Worm (Caenorhabditis elegans) whole organism, L4 larva: ENCODE data around the gene mogs-1.
A peak's percentile ranks its signal among the peaks of the same experiment; 100 is the strongest.

ENCODE experiments used
- D1046.2 ChIP-seq: fragments of 200-800 bp; sonication (Bioruptor generic); IDR thresholded peaks from 2 replicates; pipeline ENCODE4 v1.3.6; 2022; ENCODE audit warnings: missing genetic modification characterization, missing compliant biosample characterization
- F37D6.2 ChIP-seq: sonication (generic microtip); optimal IDR thresholded peaks from 2 replicates; lab custom pipeline; 2016; ENCODE audit warnings: mild to moderate bottlenecking, missing genetic modification characterization, missing compliant biosample characterization
- T20F7.1 ChIP-seq: fragments of 200-800 bp; sonication (Bioruptor generic); optimal IDR thresholded peaks from 2 replicates; lab custom pipeline; 2018; ENCODE audit warnings: mild to moderate bottlenecking, missing genetic modification characterization, missing compliant biosample characterization
- T26A8.4 ChIP-seq: fragments of 200-800 bp; sonication (Bioruptor generic); IDR thresholded peaks from 2 replicates; pipeline ENCODE4 v1.3.6; 2022; ENCODE audit warnings: missing genetic modification characterization, missing compliant biosample characterization
- Y5F2A.4 ChIP-seq: fragments of 200-800 bp; sonication (Bioruptor generic); optimal IDR thresholded peaks from 2 replicates; lab custom pipeline; 2018; ENCODE audit warnings: mild to moderate bottlenecking, missing genetic modification characterization, missing compliant biosample characterization
- Y75B8A.6 ChIP-seq: fragments of 200-800 bp; sonication (Bioruptor generic); IDR thresholded peaks from 2 replicates; pipeline ENCODE4 v1.3.6; 2022; ENCODE audit warnings: missing genetic modification reagents, missing genetic modification characterization, missing compliant biosample characterization
- ZK337.2 ChIP-seq: fragments of 200-800 bp; sonication (Bioruptor generic); IDR thresholded peaks from 2 replicates; pipeline ENCODE4 v1.3.6; 2022; ENCODE audit warnings: missing genetic modification reagents, missing genetic modification characterization, missing compliant biosample characterization
- ZK546.5 ChIP-seq, 2 experiments: sonication (generic microtip); optimal IDR thresholded peaks; 2 replicates each; lab custom pipeline; 2017; ENCODE audit warnings: missing biosample characterization in 2 of 2, missing genetic modification characterization in 2 of 2
- aha-1 ChIP-seq: fragments of 150-350 bp; peaks from one replicate; lab custom pipeline; 2014; ENCODE audit warnings: missing biosample characterization, missing genetic modification characterization
- aly-2 ChIP-seq: sonication (generic microtip); optimal IDR thresholded peaks from 2 replicates; lab custom pipeline; 2018; ENCODE audit warnings: missing biosample characterization, missing genetic modification characterization
- ceh-28 ChIP-seq: fragments of 150-350 bp; optimal IDR thresholded peaks from 2 replicates; lab custom pipeline; 2014; ENCODE audit warnings: missing biosample characterization, missing genetic modification reagents, missing genetic modification characterization
- ceh-32 ChIP-seq: sonication (generic microtip); optimal IDR thresholded peaks from 2 replicates; lab custom pipeline; 2016; ENCODE audit warnings: mild to moderate bottlenecking, missing genetic modification characterization, missing compliant biosample characterization; ENCODE audit not compliant: poor library complexity
- ceh-44 ChIP-seq: fragments of 200-800 bp; sonication (Bioruptor generic); IDR thresholded peaks from 2 replicates; pipeline ENCODE4 v1.3.6; 2022; ENCODE audit warnings: missing genetic modification reagents, missing genetic modification characterization, missing compliant biosample characterization
- cey-2 ChIP-seq: sonication (generic microtip); optimal IDR thresholded peaks from 3 replicates; lab custom pipeline; 2017; ENCODE audit warnings: missing genetic modification characterization, mild to moderate bottlenecking, missing compliant biosample characterization, antibody characterized with exemption, borderline replicate concordance; ENCODE audit not compliant: insufficient read depth
- ctbp-1 ChIP-seq: fragments of 200-800 bp; sonication (Bioruptor generic); IDR thresholded peaks from 2 replicates; pipeline ENCODE4 v1.3.6; 2022; ENCODE audit warnings: missing genetic modification reagents, missing genetic modification characterization, missing compliant biosample characterization
- daf-16 ChIP-seq, 3 experiments: sonication (generic microtip); optimal IDR thresholded peaks; 2 replicates each; lab custom pipeline; 2016 to 2017; ENCODE audit warnings: missing genetic modification characterization in 3 of 3, missing genetic modification reagents in 3 of 3, mild to moderate bottlenecking in 2 of 3, missing compliant biosample characterization in 2 of 3, missing biosample characterization in 1 of 3, moderate library complexity in 1 of 3
- dmd-6 ChIP-seq: fragments of 200-800 bp; sonication (Bioruptor generic); IDR thresholded peaks from 2 replicates; pipeline ENCODE4 v1.3.6; 2022; ENCODE audit warnings: missing genetic modification reagents, missing genetic modification characterization, missing compliant biosample characterization
- dpl-1 ChIP-seq: fragments of 150-350 bp; optimal IDR thresholded peaks from 2 replicates; lab custom pipeline; 2014; ENCODE audit warnings: missing biosample characterization, missing genetic modification reagents, missing genetic modification characterization
- dve-1 ChIP-seq: sonication (generic microtip); optimal IDR thresholded peaks from 2 replicates; lab custom pipeline; 2017; ENCODE audit warnings: antibody characterized with exemption, mild to moderate bottlenecking, missing genetic modification characterization, missing compliant biosample characterization; ENCODE audit not compliant: insufficient read depth
- egl-27 ChIP-seq: sonication (generic microtip); optimal IDR thresholded peaks from 3 replicates; lab custom pipeline; 2017; ENCODE audit warnings: missing biosample characterization, missing genetic modification reagents, missing genetic modification characterization
- fos-1 ChIP-seq: fragments of 150-350 bp; optimal IDR thresholded peaks from 2 replicates; lab custom pipeline; 2014; ENCODE audit warnings: missing biosample characterization, missing genetic modification characterization
- hif-1 ChIP-seq, 2 experiments: sonication (generic microtip); optimal IDR thresholded peaks; 2 replicates each; lab custom pipeline; 2016 to 2017; ENCODE audit warnings: missing compliant biosample characterization in 2 of 2, missing genetic modification characterization in 2 of 2, missing genetic modification reagents in 2 of 2, missing genotype in 2 of 2, mild to moderate bottlenecking in 1 of 2
- hlh-11 ChIP-seq: fragments of 200-800 bp; sonication (Bioruptor generic); optimal IDR thresholded peaks from 2 replicates; lab custom pipeline; 2018; ENCODE audit warnings: mild to moderate bottlenecking, missing genetic modification characterization, missing compliant biosample characterization
- hlh-30 ChIP-seq: sonication (generic microtip); optimal IDR thresholded peaks from 2 replicates; lab custom pipeline; 2017; ENCODE audit warnings: antibody characterized with exemption, mild to moderate bottlenecking, missing genetic modification characterization, missing compliant biosample characterization; ENCODE audit not compliant: insufficient read depth
- lin-13 ChIP-seq: fragments of 150-350 bp; optimal IDR thresholded peaks from 2 replicates; lab custom pipeline; 2014; ENCODE audit warnings: missing biosample characterization, missing genetic modification reagents, missing genetic modification characterization
- lin-29 ChIP-seq: fragments of 200-800 bp; sonication (Bioruptor generic); IDR thresholded peaks from 2 replicates; pipeline ENCODE4 v1.3.6; 2022; ENCODE audit warnings: missing genetic modification reagents, missing genetic modification characterization, missing compliant biosample characterization
- lsy-2 ChIP-seq, 2 experiments: fragments of 150-350 bp in 1 of 2; sonication (generic microtip) in 1 of 2; optimal IDR thresholded peaks; 2 replicates each; lab custom pipeline; 2014 to 2017; ENCODE audit warnings: missing biosample characterization in 2 of 2, missing genetic modification characterization in 2 of 2
- mdl-1 ChIP-seq, 2 experiments: fragments of 150-350 bp in 1 of 2; sonication (generic microtip) in 1 of 2; optimal IDR thresholded peaks; 2 replicates each; lab custom pipeline; 2014 to 2017; ENCODE audit warnings: missing biosample characterization in 2 of 2, missing genetic modification characterization in 2 of 2
- mdt-29 ChIP-seq: fragments of 200-800 bp; sonication (Bioruptor generic); IDR thresholded peaks from 2 replicates; pipeline ENCODE4 v1.3.6; 2022; ENCODE audit warnings: missing genetic modification reagents, missing genetic modification characterization, missing compliant biosample characterization
- mep-1 ChIP-seq: fragments of 150-350 bp; sonication (generic microtip); optimal IDR thresholded peaks from 3 replicates; lab custom pipeline; 2014; ENCODE audit warnings: missing biosample characterization, missing genetic modification characterization
- mes-2 ChIP-seq: sonication (generic microtip); optimal IDR thresholded peaks from 2 replicates; lab custom pipeline; 2016; ENCODE audit warnings: missing genotype, mild to moderate bottlenecking, missing genetic modification characterization, missing compliant biosample characterization; ENCODE audit not compliant: poor library complexity, severe bottlenecking
- mxl-3 ChIP-seq: fragments of 200-800 bp; sonication (Bioruptor generic); optimal IDR thresholded peaks from 2 replicates; lab custom pipeline; 2018; ENCODE audit warnings: mild to moderate bottlenecking, missing genetic modification characterization, missing compliant biosample characterization
- nhr-102 ChIP-seq: sonication (generic microtip); optimal IDR thresholded peaks from 2 replicates; lab custom pipeline; 2016; ENCODE audit warnings: mild to moderate bottlenecking, missing genetic modification characterization, moderate library complexity, missing compliant biosample characterization
- nhr-11 ChIP-seq: fragments of 150-350 bp; optimal IDR thresholded peaks from 2 replicates; lab custom pipeline; 2014; ENCODE audit warnings: missing biosample characterization, missing genetic modification characterization
- nhr-111 ChIP-seq: fragments of 200-800 bp; sonication (Bioruptor generic); optimal IDR thresholded peaks from 2 replicates; lab custom pipeline; 2018; ENCODE audit warnings: mild to moderate bottlenecking, missing genetic modification characterization, missing compliant biosample characterization
- nhr-28 ChIP-seq: fragments of 150-350 bp; optimal IDR thresholded peaks from 2 replicates; lab custom pipeline; 2014; ENCODE audit warnings: missing biosample characterization, missing genetic modification characterization
- nhr-48 ChIP-seq: sonication (generic microtip); optimal IDR thresholded peaks from 2 replicates; lab custom pipeline; 2016; ENCODE audit warnings: mild to moderate bottlenecking, missing genetic modification characterization, missing compliant biosample characterization
- nhr-6 ChIP-seq: fragments of 150-350 bp; optimal IDR thresholded peaks from 2 replicates; lab custom pipeline; 2014; ENCODE audit warnings: missing biosample characterization, missing genetic modification characterization
- nhr-77 ChIP-seq: fragments of 150-350 bp; optimal IDR thresholded peaks from 2 replicates; lab custom pipeline; 2014; ENCODE audit warnings: missing biosample characterization, missing genetic modification characterization
- php-3 ChIP-seq: fragments of 200-800 bp; sonication (Bioruptor generic); IDR thresholded peaks from 2 replicates; pipeline ENCODE4 v1.3.6; 2022; ENCODE audit warnings: missing genetic modification reagents, missing genetic modification characterization, missing compliant biosample characterization
- pqm-1 ChIP-seq: sonication (generic microtip); optimal IDR thresholded peaks from 2 replicates; lab custom pipeline; 2017; ENCODE audit warnings: missing biosample characterization, missing genetic modification characterization
- rbr-2 ChIP-seq: sonication (generic microtip); optimal IDR thresholded peaks from 2 replicates; lab custom pipeline; 2016; ENCODE audit warnings: missing genotype, missing genetic modification characterization, missing compliant biosample characterization
- set-16 ChIP-seq: fragments of 200-800 bp; sonication (Bioruptor generic); IDR thresholded peaks from 2 replicates; pipeline ENCODE4 v1.3.6; 2022; ENCODE audit warnings: missing genetic modification reagents, missing genetic modification characterization, missing compliant biosample characterization
- skn-1 ChIP-seq: fragments of 150-350 bp; optimal IDR thresholded peaks from 2 replicates; lab custom pipeline; 2014; ENCODE audit warnings: missing biosample characterization, missing genetic modification characterization
- spr-1 ChIP-seq: sonication (generic microtip); optimal IDR thresholded peaks from 2 replicates; lab custom pipeline; 2016; ENCODE audit warnings: mild to moderate bottlenecking, missing genetic modification characterization, missing compliant biosample characterization
- tra-1 ChIP-seq: fragments of 200-800 bp; sonication (Bioruptor generic); IDR thresholded peaks from 2 replicates; pipeline ENCODE4 v1.3.6; 2022; ENCODE audit warnings: missing genetic modification reagents, missing genetic modification characterization, missing compliant biosample characterization
- unc-62 ChIP-seq, 3 experiments: fragments of 150-350 bp in 1 of 3; sonication (generic microtip); optimal IDR thresholded peaks in 2 of 3; peaks in 1 of 3; 1 replicate in 1 of 3; 2 replicates in 2 of 3; lab custom pipeline; 2014 to 2017; ENCODE audit warnings: missing biosample characterization in 3 of 3, missing genetic modification characterization in 3 of 3, missing genetic modification reagents in 3 of 3, missing genotype in 1 of 3
- zfp-3 ChIP-seq: fragments of 200-800 bp; sonication (Bioruptor generic); conservative IDR thresholded peaks from 2 replicates; pipeline ENCODE4 v1.3.6; 2022; ENCODE audit warnings: missing genetic modification reagents, missing genetic modification characterization, missing compliant biosample characterization

Gene mogs-1

ce11 chrIV:11037118-11037719 is 15.5 kb upstream of the mogs-1 start (continued):
- TF ChIP-seq dmd-6 (GFP tag; lab: Robert Waterston, UW) (peak; percentile 32; the same call in 1 of the 2 replicates), nhr-28 (tag; lab: Kevin White, UChicago) (peak; percentile 51), mep-1 (tag; lab: Kevin White, UChicago) (no peak), ceh-44 (no peak), zfp-3 (GFP tag; lab: Robert Waterston, UW) (no peak), hlh-11 (tag; lab: Kevin White, UChicago) (peak; percentile 22), dve-1 (peak; percentile 50), ctbp-1 (no peak), ZK337.2 (no peak), tra-1 (GFP tag; lab: Robert Waterston, UW) (no peak), egl-27 (tag; lab: Kevin White, UChicago) (no peak), aha-1 (peak; percentile 30), D1046.2 (GFP tag; lab: Robert Waterston, UW) (no peak), unc-62 (GFP tag; optimal IDR thresholded peaks at IDR 0.05 in 1 of 2; lab: Kevin White, UChicago) (no peak), unc-62 (tag; optimal IDR thresholded peaks at IDR 0.05; lab: Kevin White, UChicago) (no peak), mxl-3 (GFP tag; lab: Kevin White, UChicago) (no peak), dpl-1 (GFP tag; lab: Kevin White, UChicago) (no peak), hif-1 (tag; optimal IDR thresholded peaks at IDR 0.05; lab: Kevin White, UChicago) (no peak), fos-1 (tag; lab: Kevin White, UChicago) (no peak), skn-1 (tag; lab: Kevin White, UChicago) (no peak), mdt-29 (GFP tag; lab: Robert Waterston, UW) (no peak), ZK546.5 (tag; optimal IDR thresholded peaks at IDR 0.05; lab: Kevin White, UChicago) (no peak), T26A8.4 (GFP tag; lab: Robert Waterston, UW) (0 out of 2 replicates have a peak, but pooled peaks have one; percentile 33), mdl-1 (tag; optimal IDR thresholded peaks at IDR 0.05; lab: Kevin White, UChicago) (no peak), php-3 (GFP tag; lab: Robert Waterston, UW) (no peak), lin-13 (GFP tag; lab: Kevin White, UChicago) (no peak), cey-2 (tag; lab: Kevin White, UChicago) (no peak), aly-2 (tag; lab: Kevin White, UChicago) (no peak), nhr-48 (no peak), ceh-28 (no peak), set-16 (GFP tag; lab: Robert Waterston, UW) (no peak), ceh-32 (tag; lab: Kevin White, UChicago) (no peak), nhr-111 (GFP tag; lab: Kevin White, UChicago) (no peak), T20F7.1 (GFP tag; lab: Kevin White, UChicago) (no peak), nhr-77 (tag; lab: Kevin White, UChicago) (peak; percentile 52), Y5F2A.4 (no peak), spr-1 (tag; lab: Kevin White, UChicago) (no peak)

- TF ChIP-seq spr-1 (tag; lab: Kevin White, UChicago) (peak; percentile 20), lin-29 (GFP tag; lab: Robert Waterston, UW) (no peak), pqm-1 (tag; lab: Kevin White, UChicago) (peak; percentile 20), F37D6.2 (tag; lab: Kevin White, UChicago) (peak; percentile 6), nhr-11 (peak; percentile 60), dve-1 (peak; percentile 83), set-16 (GFP tag; lab: Robert Waterston, UW) (no peak), daf-16 (GFP tag; optimal IDR thresholded peaks at IDR 0.05; lab: Kevin White, UChicago) (peak in 1 of 2 experiments; percentile 17), daf-16 (tag; optimal IDR thresholded peaks at IDR 0.05; lab: Kevin White, UChicago) (peak; percentile 25), unc-62 (GFP tag; optimal IDR thresholded peaks at IDR 0.05 in 1 of 2; lab: Kevin White, UChicago) (peak in 1 of 2 experiments; percentile 96), unc-62 (tag; optimal IDR thresholded peaks at IDR 0.05; lab: Kevin White, UChicago) (no peak), nhr-6 (tag; lab: Kevin White, UChicago) (peak; percentile 38), Y75B8A.6 (GFP tag; lab: Robert Waterston, UW) (no peak), hlh-30 (peak; percentile 38), dmd-6 (GFP tag; lab: Robert Waterston, UW) (peak; percentile 56; the same call in 1 of the 2 replicates), nhr-28 (tag; lab: Kevin White, UChicago) (peak; percentile 71), nhr-102 (tag; lab: Kevin White, UChicago) (peak; percentile 6), mes-2 (tag; lab: Kevin White, UChicago) (peak; percentile 58), rbr-2 (tag; lab: Kevin White, UChicago) (peak; percentile 66), lsy-2 (tag; optimal IDR thresholded peaks at IDR 0.05; lab: Kevin White, UChicago) (peak in 1 of 2 experiments; percentile 83)
Measured at ce11 chrIV:11036222-11036621, 14.5 kb upstream of the mogs-1 start, which contains the start of gene fkb-1. Gene fkb-1 (plus strand): TSS chrIV:11036582.
